Fruit fly (Drosophila melanogaster) whole organism, embryonic: ENCODE measurements around the gene CG43347.

ENCODE experiments used
- Awh ChIP-seq: fragments of 200-800 bp; sonication (Bioruptor generic); IDR thresholded peaks from 2 replicates; pipeline ENCODE4, ENCODE4 v1.3.6; 2022; ENCODE audit warnings: missing biosample characterization, missing genetic modification characterization
- CG1024 ChIP-seq: fragments of 200-800 bp; sonication (Bioruptor generic); IDR thresholded peaks from 2 replicates; pipeline ENCODE4 v1.3.6; 2022; ENCODE audit warnings: missing biosample characterization, missing genetic modification characterization
- CG10654 ChIP-seq: fragments of 200-800 bp; sonication (Bioruptor generic); optimal IDR thresholded peaks from 2 replicates; lab custom pipeline; 2016; ENCODE audit warnings: missing biosample characterization, missing genetic modification characterization
- CG11085 ChIP-seq: fragments of 200-800 bp; sonication (Bioruptor generic); IDR thresholded peaks from 2 replicates; pipeline ENCODE4 v1.3.6; 2022; ENCODE audit warnings: missing biosample characterization, missing genetic modification characterization
- CG11398 ChIP-seq: fragments of 200-800 bp; sonication (Bioruptor generic); optimal IDR thresholded peaks from 2 replicates; lab custom pipeline; 2016; ENCODE audit warnings: missing biosample characterization, missing genetic modification characterization
- CG12744 ChIP-seq: fragments of 200-800 bp; sonication (Bioruptor generic); optimal IDR thresholded peaks from 2 replicates; lab custom pipeline; 2016; ENCODE audit warnings: missing biosample characterization, missing genetic modification characterization
- CG15269 ChIP-seq: fragments of 200-800 bp; sonication (Bioruptor generic); optimal IDR thresholded peaks from 2 replicates; lab custom pipeline; 2018; ENCODE audit warnings: missing biosample characterization, mild to moderate bottlenecking, missing genetic modification characterization, moderate library complexity
- CG16813 ChIP-seq: fragments of 200-800 bp; sonication (Bioruptor generic); IDR thresholded peaks from 3 replicates; pipeline ENCODE4 v1.3.6; 2022; ENCODE audit warnings: missing biosample characterization, missing genetic modification characterization; ENCODE audit not compliant: partially characterized antibody
- CG2712 ChIP-seq: fragments of 200-800 bp; optimal IDR thresholded peaks from 3 replicates; lab custom pipeline; 2019; ENCODE audit warnings: missing biosample characterization, mild to moderate bottlenecking, missing genetic modification characterization, moderate library complexity
- CG32532 ChIP-seq: fragments of 200-800 bp; sonication (Bioruptor generic); IDR thresholded peaks from 2 replicates; pipeline ENCODE4 v1.3.6; 2022; ENCODE audit warnings: missing biosample characterization, missing genetic modification characterization
- CG4282 ChIP-seq: fragments of 200-800 bp; sonication (Bioruptor generic); optimal IDR thresholded peaks from 2 replicates; lab custom pipeline; 2016; ENCODE audit warnings: missing biosample characterization, missing genetic modification characterization
- CG4360 ChIP-seq: fragments of 200-800 bp; sonication (Bioruptor generic); IDR thresholded peaks from 2 replicates; pipeline ENCODE4 v1.3.6; 2022; ENCODE audit warnings: missing biosample characterization, missing genetic modification characterization
- CG8765 ChIP-seq: fragments of 200-800 bp; sonication (Bioruptor generic); IDR thresholded peaks from 2 replicates; pipeline ENCODE4 v1.3.6; 2022; ENCODE audit warnings: missing biosample characterization, missing genetic modification characterization
- CG9797 ChIP-seq: fragments of 200-800 bp; sonication (Bioruptor generic); optimal IDR thresholded peaks from 3 replicates; lab custom pipeline; 2018; ENCODE audit warnings: missing biosample characterization, mild to moderate bottlenecking, missing genetic modification characterization
- CrebB ChIP-seq: fragments of 200-800 bp; sonication (Bioruptor generic); optimal IDR thresholded peaks from 3 replicates; lab custom pipeline; 2018; ENCODE audit warnings: missing biosample characterization, mild to moderate bottlenecking, missing genetic modification characterization
- D ChIP-seq, 2 experiments: fragments of 200-800 bp in 1 of 2; fragments of >200 bp in 1 of 2; sonication (Bioruptor generic) in 1 of 2; optimal IDR thresholded peaks; 2 replicates in 1 of 2; 3 replicates in 1 of 2; lab custom pipeline; 2017; ENCODE audit warnings: mild to moderate bottlenecking in 1 of 2, missing biosample characterization in 1 of 2, missing genetic modification characterization in 1 of 2, missing genetic modification reagents in 1 of 2
- Deaf1 ChIP-seq: fragments of 200-800 bp; optimal IDR thresholded peaks from 3 replicates; lab custom pipeline; 2019; ENCODE audit warnings: missing biosample characterization, mild to moderate bottlenecking, missing genetic modification characterization, moderate library complexity
- Dek ChIP-seq: fragments of 200-800 bp; sonication (Bioruptor generic); optimal IDR thresholded peaks from 3 replicates; lab custom pipeline; 2019; ENCODE audit warnings: missing biosample characterization, mild to moderate bottlenecking, missing genetic modification characterization, moderate library complexity
- Dip3 ChIP-seq: fragments of 200-800 bp; sonication (Bioruptor generic); optimal IDR thresholded peaks from 3 replicates; lab custom pipeline; 2016; ENCODE audit warnings: missing biosample characterization, missing genetic modification characterization
- Doc3 ChIP-seq: fragments of 200-800 bp; sonication (Bioruptor generic); IDR thresholded peaks from 3 replicates; pipeline ENCODE4 v1.3.6; 2022; ENCODE audit warnings: missing biosample characterization, missing genetic modification characterization; ENCODE audit not compliant: partially characterized antibody
- E2f1 ChIP-seq: fragments of 200-800 bp; sonication (Bioruptor generic); IDR thresholded peaks from 2 replicates; pipeline ENCODE4 v1.3.6; 2022; ENCODE audit warnings: missing biosample characterization, missing genetic modification characterization
- Ets65A ChIP-seq: fragments of 200-800 bp; sonication (Bioruptor generic); peaks from one replicate; lab custom pipeline; 2016; ENCODE audit warnings: missing biosample characterization, missing genetic modification characterization
- GATAe ChIP-seq: fragments of 200-800 bp; sonication (Bioruptor generic); conservative IDR thresholded peaks from 2 replicates; pipeline ENCODE4 v1.3.6; 2022; ENCODE audit warnings: missing biosample characterization, missing genetic modification characterization
- Gug ChIP-seq: fragments of 200-800 bp; sonication (Bioruptor generic); IDR thresholded peaks from 4 replicates; pipeline ENCODE4 v1.3.6; 2022; ENCODE audit warnings: missing biosample characterization, missing genetic modification characterization
- Hmx ChIP-seq: fragments of 200-800 bp; sonication (Bioruptor generic); optimal IDR thresholded peaks from 2 replicates; lab custom pipeline; 2016; ENCODE audit warnings: missing biosample characterization, missing genetic modification characterization
- Lpt ChIP-seq: fragments of >200 bp; optimal IDR thresholded peaks from 2 replicates; lab custom pipeline; 2018; ENCODE audit warnings: missing biosample characterization, missing genetic modification characterization
- Meics ChIP-seq: fragments of 200-800 bp; sonication (Bioruptor generic); optimal IDR thresholded peaks from 2 replicates; lab custom pipeline; 2017; ENCODE audit warnings: missing biosample characterization, mild to moderate bottlenecking, missing genetic modification characterization
- Ptx1 ChIP-seq: fragments of 200-800 bp; sonication (Bioruptor generic); IDR thresholded peaks from 2 replicates; pipeline ENCODE4 v1.3.6; 2022; ENCODE audit warnings: missing biosample characterization, missing genetic modification characterization
- Rfx ChIP-seq: fragments of 200-800 bp; sonication (Bioruptor generic); IDR thresholded peaks from 2 replicates; pipeline ENCODE4 v1.3.6; 2022; ENCODE audit warnings: missing biosample characterization, missing genetic modification characterization
- Scr ChIP-seq: fragments of 200-800 bp; sonication (Bioruptor generic); IDR thresholded peaks from 2 replicates; pipeline ENCODE4 v1.3.6; 2022; ENCODE audit warnings: missing biosample characterization, missing genetic modification characterization; ENCODE audit not compliant: partially characterized antibody
- Sox100B ChIP-seq: fragments of 200-800 bp; sonication (Bioruptor generic); optimal IDR thresholded peaks from 3 replicates; lab custom pipeline; 2018; ENCODE audit warnings: missing biosample characterization, mild to moderate bottlenecking, missing genetic modification characterization
- Stat92E ChIP-seq, 3 experiments: fragments of >200 bp in 2 of 3; fragments of 200-800 bp in 1 of 3; sonication (Bioruptor generic) in 1 of 3; optimal IDR thresholded peaks; 2 replicates each; lab custom pipeline; 2017 to 2019; ENCODE audit warnings: missing biosample characterization in 3 of 3, missing genetic modification characterization in 3 of 3, mild to moderate bottlenecking in 1 of 3, moderate library complexity in 1 of 3
- Vsx1 ChIP-seq: fragments of 200-800 bp; sonication (Bioruptor generic); optimal IDR thresholded peaks from 2 replicates; lab custom pipeline; 2017; ENCODE audit warnings: missing biosample characterization, mild to moderate bottlenecking, missing genetic modification characterization, missing genetic modification reagents
- ap ChIP-seq: fragments of 200-800 bp; sonication (Bioruptor generic); IDR thresholded peaks from 2 replicates; pipeline ENCODE4 v1.3.6; 2022; ENCODE audit warnings: missing biosample characterization, missing genetic modification characterization
- ash1 ChIP-seq: fragments of 200-800 bp; sonication (Bioruptor generic); optimal IDR thresholded peaks from 2 replicates; lab custom pipeline; 2018; ENCODE audit warnings: missing biosample characterization, mild to moderate bottlenecking, missing genetic modification characterization
- chm ChIP-seq: fragments of 200-800 bp; sonication (Bioruptor generic); IDR thresholded peaks from 2 replicates; pipeline ENCODE4 v1.3.6; 2022; ENCODE audit warnings: missing biosample characterization, missing genetic modification characterization
- danr ChIP-seq: fragments of 200-800 bp; sonication (Bioruptor generic); IDR thresholded peaks from 2 replicates; pipeline ENCODE4 v1.3.6; 2022; ENCODE audit warnings: missing biosample characterization, missing genetic modification characterization
- dm ChIP-seq: fragments of 200-800 bp; sonication (Bioruptor generic); optimal IDR thresholded peaks from 3 replicates; lab custom pipeline; 2016; ENCODE audit warnings: missing biosample characterization, missing genetic modification characterization
- esg ChIP-seq: fragments of 200-800 bp; sonication (Bioruptor generic); conservative IDR thresholded peaks from 2 replicates; pipeline ENCODE4 v1.3.6; 2022; ENCODE audit warnings: missing biosample characterization, missing genetic modification characterization
- gcm ChIP-seq: fragments of 200-800 bp; sonication (Bioruptor generic); optimal IDR thresholded peaks from 2 replicates; lab custom pipeline; 2019; ENCODE audit warnings: missing biosample characterization, mild to moderate bottlenecking, missing genetic modification characterization, moderate library complexity
- grau ChIP-seq: fragments of 200-800 bp; optimal IDR thresholded peaks from 3 replicates; lab custom pipeline; 2019; ENCODE audit warnings: missing biosample characterization, mild to moderate bottlenecking, missing genetic modification characterization, moderate library complexity
- kah ChIP-seq: fragments of 200-800 bp; sonication (Bioruptor generic); optimal IDR thresholded peaks from 2 replicates; lab custom pipeline; 2018; ENCODE audit warnings: missing biosample characterization, mild to moderate bottlenecking, missing genetic modification characterization
- kay ChIP-seq: fragments of 200-800 bp; sonication (Bioruptor generic); optimal IDR thresholded peaks from 2 replicates; lab custom pipeline; 2016; ENCODE audit warnings: missing biosample characterization, missing genetic modification characterization
- lola ChIP-seq, 3 experiments: fragments of >200 bp in 2 of 3; fragments of 200-800 bp in 1 of 3; sonication (Bioruptor generic) in 1 of 3; optimal IDR thresholded peaks; 2 replicates each; lab custom pipeline; 2017 to 2019; ENCODE audit warnings: missing biosample characterization in 3 of 3, missing genetic modification characterization in 3 of 3, mild to moderate bottlenecking in 1 of 3, moderate library complexity in 1 of 3
- luna ChIP-seq: fragments of 200-800 bp; sonication (Bioruptor generic); optimal IDR thresholded peaks from 2 replicates; lab custom pipeline; 2016; ENCODE audit warnings: missing biosample characterization, missing genetic modification characterization
- mirr ChIP-seq: fragments of 200-800 bp; sonication (Bioruptor generic); optimal IDR thresholded peaks from 3 replicates; lab custom pipeline; 2018; ENCODE audit warnings: missing biosample characterization, mild to moderate bottlenecking, missing genetic modification characterization
- pb ChIP-seq: fragments of 200-800 bp; sonication (Bioruptor generic); optimal IDR thresholded peaks from 3 replicates; lab custom pipeline; 2016; ENCODE audit warnings: missing biosample characterization, missing genetic modification characterization
- sc ChIP-seq, 3 experiments: fragments of >200 bp in 2 of 3; fragments of 200-800 bp in 1 of 3; sonication (Bioruptor generic) in 1 of 3; optimal IDR thresholded peaks; 2 replicates in 2 of 3; 3 replicates in 1 of 3; lab custom pipeline; 2017; ENCODE audit warnings: mild to moderate bottlenecking in 1 of 3, missing biosample characterization in 1 of 3, missing genetic modification characterization in 1 of 3, missing genetic modification reagents in 1 of 3
- tin ChIP-seq: fragments of 200-800 bp; sonication (Bioruptor generic); optimal IDR thresholded peaks from 3 replicates; lab custom pipeline; 2016; ENCODE audit warnings: missing biosample characterization, missing genetic modification characterization
- trem ChIP-seq: fragments of 200-800 bp; optimal IDR thresholded peaks from 3 replicates; lab custom pipeline; 2019; ENCODE audit warnings: missing biosample characterization, mild to moderate bottlenecking, missing genetic modification characterization, moderate library complexity
- wor ChIP-seq: fragments of 200-800 bp; sonication (Bioruptor generic); IDR thresholded peaks from 2 replicates; pipeline ENCODE4 v1.3.6; 2022; ENCODE audit warnings: missing biosample characterization, missing genetic modification characterization

The CG43347 gene

DNA sequence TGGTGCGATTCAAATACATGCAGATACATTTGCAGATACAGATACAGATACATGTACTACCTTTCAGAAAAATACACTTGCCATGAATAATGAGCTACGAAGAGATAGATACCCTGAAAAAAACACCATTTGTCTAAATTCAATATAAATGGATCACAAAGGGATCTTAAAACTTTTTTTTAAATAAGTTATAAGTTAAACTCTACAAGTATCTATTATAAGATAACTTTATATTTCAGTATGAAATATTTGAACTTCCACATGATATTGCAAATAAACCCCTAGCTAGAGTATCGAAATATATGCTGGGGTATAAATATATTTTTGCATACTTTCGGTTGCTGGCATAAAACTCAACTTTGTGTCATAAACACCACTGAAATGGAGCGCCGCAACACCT is 58.6 kb downstream of the CG43347 start (continued):
- TF ChIP-seq CG2712 (tag; lab: Kevin White, UChicago) (peak; percentile 65), CG32532 (GFP tag; lab: Robert Waterston, UW) (peak; percentile 54; the same call in 1 of the 2 replicates), dm (GFP tag; lab: Kevin White, UChicago) (no peak), Dip3 (no peak), CG10654 (GFP tag; lab: Kevin White, UChicago) (no peak), pb (GFP tag; lab: Kevin White, UChicago) (no peak), kay (GFP tag; lab: Kevin White, UChicago) (no peak), CG4360 (GFP tag; lab: Robert Waterston, UW) (no peak), grau (tag; lab: Kevin White, UChicago) (peak; percentile 72), CG16813 (GFP tag; lab: Robert Waterston, UW) (no peak), tin (GFP tag; lab: Kevin White, UChicago) (peak; percentile 16), Gug (GFP tag; lab: Robert Waterston, UW) (no peak), Dek (tag; lab: Kevin White, UChicago) (peak; percentile 65), Doc3 (GFP tag; lab: Robert Waterston, UW) (no peak), Hmx (GFP tag; lab: Kevin White, UChicago) (no peak), luna (GFP tag; lab: Kevin White, UChicago) (no peak), CG11398 (GFP tag; lab: Kevin White, UChicago) (no peak), CG11085 (GFP tag; lab: Robert Waterston, UW) (no peak), trem (tag; lab: Kevin White, UChicago) (no peak), mirr (GFP tag; lab: Kevin White, UChicago) (no peak), wor (GFP tag; lab: Robert Waterston, UW) (no peak), Stat92E (GFP tag; optimal IDR thresholded peaks at IDR 0.05; lab: Kevin White, UChicago) (no peak), CrebB (tag; lab: Kevin White, UChicago) (no peak), Awh (no peak), lola (GFP tag; optimal IDR thresholded peaks at IDR 0.05; lab: Kevin White, UChicago) (no peak), gcm (GFP tag; lab: Kevin White, UChicago) (peak; percentile 26), Sox100B (GFP tag; lab: Kevin White, UChicago) (peak; percentile 54), ash1 (GFP tag; lab: Kevin White, UChicago) (no peak), CG8765 (GFP tag; lab: Robert Waterston, UW) (no peak), CG4282 (GFP tag; lab: Kevin White, UChicago) (no peak), CG9797 (GFP tag; lab: Kevin White, UChicago) (no peak), kah (GFP tag; lab: Kevin White, UChicago) (no peak), chm (GFP tag; lab: Robert Waterston, UW) (no peak), CG15269 (tag; lab: Kevin White, UChicago) (peak; percentile 70), GATAe (GFP tag; lab: Robert Waterston, UW) (no peak), Ptx1 (GFP tag; lab: Robert Waterston, UW) (peak; percentile 69), Meics (GFP tag; lab: Kevin White, UChicago) (peak; percentile 63), Rfx (peak; percentile 60), danr (GFP tag; lab: Robert Waterston, UW) (no peak), Scr (no peak), CG12744 (GFP tag; lab: Kevin White, UChicago) (no peak), Deaf1 (tag; lab: Kevin White, UChicago) (peak; percentile 22), esg (GFP tag; lab: Robert Waterston, UW) (peak; percentile 58), E2f1 (GFP tag; lab: Robert Waterston, UW) (peak; percentile 51), CG1024 (GFP tag; lab: Robert Waterston, UW) (no peak), Lpt (GFP tag; lab: Kevin White, UChicago) (no peak), sc (optimal IDR thresholded peaks at IDR 0.05; lab: Kevin White, UChicago) (no peak), sc (GFP tag; optimal IDR thresholded peaks at IDR 0.05; lab: Kevin White, UChicago) (peak; percentile 20), ap (GFP tag; lab: Robert Waterston, UW) (no peak), Ets65A (GFP tag; lab: Kevin White, UChicago) (no peak), D (optimal IDR thresholded peaks at IDR 0.05; lab: Kevin White, UChicago) (no peak), D (GFP tag; optimal IDR thresholded peaks at IDR 0.05; lab: Kevin White, UChicago) (no peak), Vsx1 (GFP tag; lab: Kevin White, UChicago) (no peak)
